Worm (Caenorhabditis elegans) whole organism, mixed stage, embryonic: Measurements from ENCODE around the gene srh-206.

Experiments used
- bed-3 ChIP-seq: fragments of 200-800 bp; sonication (Bioruptor generic); optimal IDR thresholded peaks from 3 replicates; lab custom pipeline; 2018; ENCODE audit warnings: mild to moderate bottlenecking, missing genetic modification characterization, moderate library complexity, missing compliant biosample characterization
- blmp-1 ChIP-seq: fragments of 150-350 bp; optimal IDR thresholded peaks from 2 replicates; lab custom pipeline; 2014; ENCODE audit warnings: missing biosample characterization, missing genetic modification characterization
- elt-3 ChIP-seq: fragments of 150-350 bp; optimal IDR thresholded peaks from 2 replicates; lab custom pipeline; 2014; ENCODE audit warnings: missing biosample characterization, missing genetic modification characterization
- lsy-2 ChIP-seq: fragments of 150-350 bp; optimal IDR thresholded peaks from 2 replicates; lab custom pipeline; 2014; ENCODE audit warnings: missing biosample characterization, missing genetic modification characterization
- nhr-12 ChIP-seq: fragments of 150-350 bp; optimal IDR thresholded peaks from 2 replicates; lab custom pipeline; 2014; ENCODE audit warnings: missing biosample characterization, missing genetic modification characterization
- nhr-237 ChIP-seq: fragments of 150-350 bp; optimal IDR thresholded peaks from 2 replicates; lab custom pipeline; 2014; ENCODE audit warnings: missing biosample characterization, missing genetic modification characterization
- snpc-4 ChIP-seq: fragments of 150-350 bp; optimal IDR thresholded peaks from 2 replicates; lab custom pipeline; 2014; ENCODE audit warnings: missing biosample characterization, missing genetic modification characterization
- sptf-1 ChIP-seq: sonication (generic microtip); optimal IDR thresholded peaks from 2 replicates; lab custom pipeline; 2017; ENCODE audit warnings: mild to moderate bottlenecking, missing genetic modification characterization, moderate library complexity, missing compliant biosample characterization
- ztf-11 ChIP-seq: fragments of 150-350 bp; optimal IDR thresholded peaks from 2 replicates; lab custom pipeline; 2014; ENCODE audit warnings: missing biosample characterization, missing genetic modification characterization

DNA sequence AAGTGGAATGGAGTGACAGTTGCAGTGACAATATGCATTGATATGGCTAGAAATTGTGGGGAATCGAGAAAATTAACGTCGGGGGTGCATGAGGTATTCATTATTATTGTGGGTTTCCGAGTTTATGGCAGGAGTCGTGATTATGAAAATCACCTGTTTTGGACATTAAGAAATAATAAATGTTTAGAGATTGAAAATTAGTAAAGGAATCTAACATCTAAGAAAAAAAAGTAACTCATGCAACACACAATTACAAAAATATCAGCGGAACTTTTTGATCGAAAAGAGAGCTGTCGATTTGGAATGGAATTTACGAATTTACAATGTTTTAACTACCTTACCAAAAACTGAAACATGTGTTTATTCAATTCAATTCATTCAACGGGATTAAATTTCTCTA, at the start of gene srh-206:
- TF ChIP-seq ztf-11 (no peak), snpc-4 (tag; lab: Kevin White, UChicago) (no peak), nhr-12 (tag; lab: Kevin White, UChicago) (no peak), bed-3 (GFP tag; lab: Kevin White, UChicago) (no peak), elt-3 (no peak), nhr-237 (tag; lab: Kevin White, UChicago) (no peak), sptf-1 (tag; lab: Kevin White, UChicago) (no peak), lsy-2 (tag; lab: Kevin White, UChicago) (no peak), blmp-1 (no peak)
